Fruit fly (Drosophila melanogaster) whole organism, larva: ENCODE results near the gene ssp.

ENCODE experiments used
- noc ChIP-seq: fragments of 200-800 bp; sonication (Bioruptor generic); optimal IDR thresholded peaks from 3 replicates; lab custom pipeline; 2019; ENCODE audit warnings: missing biosample characterization, mild to moderate bottlenecking, missing genetic modification characterization, moderate library complexity

The ssp gene

DNA sequence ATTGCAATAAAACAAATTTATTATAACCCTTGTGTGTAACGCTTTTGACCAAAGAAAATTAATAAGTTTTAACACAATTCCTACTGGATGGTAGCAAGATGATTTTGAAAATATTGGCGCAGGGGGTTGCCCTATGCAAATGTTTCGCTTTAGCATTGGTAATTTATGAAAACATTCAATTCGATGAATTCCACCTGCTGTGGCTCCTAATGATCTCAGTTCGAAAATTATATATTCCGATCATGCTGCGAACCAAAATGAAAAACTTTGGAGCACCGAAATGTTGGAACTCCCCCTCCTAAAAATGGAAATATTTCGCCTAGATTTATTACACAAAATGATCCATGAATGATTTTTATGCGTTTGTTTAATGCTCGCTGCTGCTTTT lies 32.4 kb upstream of the ssp start:
- no peak for TF ChIP-seq noc (tag; lab: Kevin White, UChicago)

DNA sequence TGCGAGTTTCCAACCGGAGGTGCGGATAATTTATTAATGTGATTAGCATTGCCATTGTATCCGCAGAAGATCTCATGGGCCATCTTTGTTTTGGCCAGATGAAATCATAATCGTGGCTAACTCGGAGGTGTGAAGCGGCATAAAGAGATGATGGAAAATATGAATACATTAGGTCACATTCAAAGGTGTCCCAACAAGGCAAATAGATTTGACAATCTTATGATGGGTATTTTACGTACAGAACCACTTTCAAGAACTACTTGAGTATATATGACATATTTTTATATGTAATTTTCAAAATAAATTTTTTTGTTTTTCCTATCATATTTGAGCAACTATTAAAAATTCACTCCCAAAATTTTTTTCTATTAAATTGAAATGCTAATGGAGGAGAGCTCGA lies 29.7 kb upstream of the ssp start, which contains the start of gene CG17154:
TSS of gene CG17154 (plus strand) at position 301 of the 400 bp plus-strand sequence.
- no peak for TF ChIP-seq noc (tag; lab: Kevin White, UChicago)

DNA sequence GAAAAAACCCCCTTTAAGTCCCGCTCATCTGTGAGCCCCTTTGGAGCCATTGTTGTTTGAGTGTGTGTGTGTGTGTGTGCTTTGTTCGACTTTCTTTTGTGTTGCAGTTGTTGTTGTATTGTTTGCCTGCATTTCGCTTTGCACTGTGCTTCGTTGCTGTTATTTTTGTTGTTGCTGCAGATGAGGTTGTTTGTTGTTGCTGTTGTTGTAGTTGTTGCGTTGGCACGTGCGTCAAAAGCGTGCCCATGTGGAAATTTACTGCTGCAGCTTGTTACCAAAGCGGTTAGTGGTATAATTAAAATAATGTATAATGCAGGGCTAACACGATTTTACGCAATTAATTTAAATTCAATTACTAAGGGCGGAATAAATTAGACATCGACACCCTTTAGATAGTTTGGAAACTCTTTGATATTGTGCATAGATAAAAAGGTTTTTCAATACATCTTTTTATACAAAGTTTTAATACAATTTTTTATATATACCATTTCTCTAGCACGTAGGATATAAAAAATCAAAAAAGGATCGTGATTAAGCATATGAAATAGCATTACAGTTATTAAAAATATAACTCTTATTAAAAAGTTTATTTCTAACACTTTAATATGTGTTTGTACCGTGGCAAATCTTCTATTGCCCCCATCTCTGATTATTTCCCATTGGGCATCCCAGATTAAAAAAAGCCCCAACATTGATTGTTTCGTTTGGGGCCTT lies 27.7 kb upstream of the ssp start:
- no peak for TF ChIP-seq noc (tag; lab: Kevin White, UChicago)

DNA sequence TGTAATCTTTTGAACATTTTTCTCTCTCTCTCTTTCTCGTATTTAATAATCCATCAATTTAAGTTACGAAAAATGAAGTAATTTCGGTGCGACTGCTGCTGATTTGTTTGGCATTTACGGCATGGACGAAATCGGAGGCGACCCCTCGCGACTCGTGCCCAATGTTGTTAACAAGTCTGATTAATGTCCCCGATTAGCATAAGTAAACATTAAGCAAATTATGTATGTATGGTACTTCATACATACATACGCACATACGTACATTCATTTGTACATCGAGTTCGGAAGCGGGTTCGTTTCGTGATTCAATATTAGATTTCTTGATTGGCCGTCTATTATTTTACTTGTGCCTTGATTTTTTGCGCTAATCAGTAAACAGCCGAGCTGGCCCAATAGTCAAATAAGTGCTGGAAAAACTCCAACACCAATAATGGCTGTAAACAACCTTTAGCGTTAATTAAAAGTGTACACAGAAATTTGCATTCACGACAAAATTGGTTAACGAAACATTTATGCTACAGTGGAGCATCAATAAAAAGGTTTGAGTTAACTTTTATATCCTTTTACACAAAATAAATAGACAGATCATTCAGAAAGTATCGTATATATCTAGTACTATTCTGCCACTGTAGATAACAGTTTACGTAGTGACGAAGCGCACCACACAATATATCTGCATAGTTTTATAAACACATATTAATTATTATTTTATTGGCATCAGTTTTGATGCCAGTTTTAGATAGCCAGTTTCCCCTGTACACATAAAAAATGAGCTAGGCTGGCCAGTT lies 27.0 kb upstream of the ssp start:
- peak; percentile 59 for TF ChIP-seq noc (tag; lab: Kevin White, UChicago)

DNA sequence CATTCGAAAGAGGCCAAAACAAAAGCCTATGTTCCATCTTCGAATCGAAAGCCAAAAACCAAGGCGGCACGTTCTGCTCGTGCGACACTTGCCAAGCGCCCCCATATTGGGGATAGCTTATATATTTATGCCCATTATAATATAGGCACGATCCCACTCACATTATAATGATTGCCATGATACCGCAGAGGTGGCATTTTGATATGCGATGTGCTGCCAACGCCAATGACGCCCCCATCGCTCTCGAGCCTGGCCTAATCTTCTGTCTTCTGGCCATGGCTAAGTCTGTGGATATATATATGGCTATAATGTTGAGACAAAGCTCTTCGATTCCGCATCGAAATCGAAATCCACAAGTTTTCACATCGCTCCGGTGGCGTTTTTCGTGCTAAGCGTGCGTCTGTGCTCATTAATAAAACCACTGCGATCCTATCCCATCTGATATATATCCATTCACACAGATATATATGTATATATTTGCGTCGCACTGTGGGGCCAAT lies 25.1 kb upstream of the ssp start:
- no peak for TF ChIP-seq noc (tag; lab: Kevin White, UChicago)

DNA sequence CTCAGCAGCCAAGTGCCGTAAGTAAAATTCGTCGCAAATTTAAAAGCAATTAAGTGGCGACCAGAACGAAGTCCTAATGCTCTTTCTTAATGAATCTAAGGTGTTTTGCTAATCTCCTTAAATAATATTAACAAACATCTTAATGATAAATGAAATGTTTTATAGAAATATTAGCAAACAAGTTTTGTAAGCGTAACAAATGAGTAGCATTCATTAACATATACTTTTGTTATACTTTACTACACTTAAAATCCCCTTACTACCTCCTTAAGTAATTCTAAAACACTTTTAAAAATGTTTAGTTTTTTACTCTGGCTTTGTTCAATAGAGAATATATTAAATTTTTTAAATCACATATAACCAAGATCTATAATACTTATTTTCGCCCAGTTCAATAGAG lies 22.1 kb upstream of the ssp start:
- TF ChIP-seq noc (tag; lab: Kevin White, UChicago): no peak

DNA sequence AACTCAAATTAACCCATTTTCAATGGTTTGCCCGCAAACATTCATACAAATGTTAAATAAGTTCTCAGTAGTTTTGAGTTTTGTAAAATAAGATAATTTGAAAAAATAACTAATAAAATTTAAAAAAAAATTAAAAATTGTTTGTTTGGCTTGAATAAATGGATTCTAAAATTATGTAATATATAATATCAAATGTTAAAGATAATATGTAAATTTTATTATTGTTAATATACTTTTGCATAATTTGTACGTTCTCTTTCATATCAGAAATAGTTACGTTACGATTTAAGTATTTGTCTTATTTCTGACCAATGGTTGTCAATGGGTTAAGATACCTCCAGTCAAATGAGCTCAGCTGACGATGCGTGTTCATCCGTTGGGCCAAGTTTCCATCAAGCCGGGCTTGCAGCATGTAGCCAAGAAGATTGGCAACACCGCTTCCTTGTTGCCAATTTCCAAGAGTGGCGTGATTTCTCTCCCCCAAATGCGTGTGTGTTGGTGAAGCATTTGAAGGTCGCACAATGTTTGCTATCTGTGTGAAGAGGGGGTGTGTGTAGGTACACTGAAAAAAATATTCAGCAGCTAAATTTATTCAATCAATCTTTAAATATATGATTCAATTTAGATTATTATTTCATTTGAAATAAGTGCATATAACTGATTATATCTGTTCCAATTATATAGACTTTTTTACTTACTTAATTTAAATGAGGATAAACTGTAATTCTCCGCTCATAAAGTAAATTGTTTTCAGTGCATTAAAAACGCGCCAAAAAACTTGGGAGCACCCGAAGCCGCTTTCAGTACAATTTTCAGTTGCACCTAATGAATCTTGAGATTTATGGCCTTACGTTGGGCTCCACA lies 21.0 kb upstream of the ssp start:
- no peak for TF ChIP-seq noc (tag; lab: Kevin White, UChicago)

DNA sequence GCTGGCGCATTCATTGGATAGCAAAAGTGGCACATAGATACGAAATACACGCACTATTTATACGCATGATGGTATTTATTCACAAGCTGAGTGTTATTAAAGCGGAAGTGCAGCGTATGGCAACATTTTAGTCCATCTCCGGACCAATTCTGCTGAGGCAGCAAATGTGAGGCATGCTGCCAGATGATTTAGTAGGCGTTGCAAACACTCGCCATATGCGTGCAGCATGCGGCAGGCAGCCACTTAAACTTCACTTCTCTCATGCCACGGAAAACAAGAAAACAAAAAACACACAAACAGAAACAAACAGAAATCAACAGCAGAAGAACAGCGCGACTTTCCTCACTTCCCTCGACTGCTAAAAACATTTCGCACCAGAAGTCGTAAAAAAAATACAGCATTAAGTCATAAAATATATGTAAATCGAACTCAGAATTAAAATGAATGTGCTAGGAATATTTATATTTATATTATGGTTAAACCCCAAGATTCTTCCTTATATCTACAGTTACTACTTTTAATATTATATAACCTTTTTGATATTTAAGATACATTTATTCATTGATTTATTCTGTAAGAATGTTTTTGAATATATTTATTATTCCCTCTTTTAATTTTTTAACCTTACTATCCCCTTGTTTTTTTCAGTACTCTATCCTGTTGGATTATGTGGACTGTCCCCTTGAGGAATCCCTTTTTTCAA lies 18.6 kb upstream of the ssp start:
- no peak for TF ChIP-seq noc (tag; lab: Kevin White, UChicago)

DNA sequence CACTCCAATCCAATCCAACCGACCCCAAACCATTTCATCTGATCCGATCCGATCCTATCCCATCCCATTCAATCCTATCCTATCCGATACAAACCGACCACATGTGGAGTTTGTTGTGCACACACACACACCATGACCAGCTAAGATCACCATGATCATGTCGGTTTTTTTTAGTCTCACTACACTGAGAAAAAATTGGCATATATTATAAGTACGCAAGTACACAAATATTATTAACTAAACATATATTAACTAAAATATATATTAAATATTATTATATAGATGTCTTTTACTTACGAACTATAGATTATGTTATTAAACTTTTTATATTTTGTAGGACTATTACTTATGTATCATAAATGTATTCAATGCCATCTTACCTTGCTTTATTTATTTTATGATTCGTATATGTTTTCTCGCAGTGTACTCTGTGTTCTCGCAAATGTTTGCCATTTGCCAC lies 16.1 kb upstream of the ssp start:
- TF ChIP-seq noc (tag; lab: Kevin White, UChicago): peak; percentile 29

DNA sequence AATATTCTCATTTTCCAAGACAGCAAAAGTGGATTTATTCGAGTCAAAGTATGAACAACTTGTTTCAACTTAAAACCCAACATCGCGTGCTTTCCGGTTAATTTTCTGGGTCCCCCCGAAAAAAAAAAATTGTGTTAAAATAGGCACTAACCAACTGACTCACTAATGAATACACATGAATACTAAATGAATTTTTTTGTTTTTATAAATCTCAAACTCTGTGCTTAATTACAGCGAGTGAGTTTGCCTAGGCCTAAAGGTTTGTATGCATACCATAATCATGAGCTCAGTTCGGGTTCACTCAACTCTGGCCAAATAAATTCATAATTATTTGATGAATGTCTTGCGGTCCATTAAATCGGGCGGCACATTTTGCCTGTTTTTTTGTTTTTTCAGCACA lies 10.7 kb upstream of the ssp start:
- no peak for TF ChIP-seq noc (tag; lab: Kevin White, UChicago)

DNA sequence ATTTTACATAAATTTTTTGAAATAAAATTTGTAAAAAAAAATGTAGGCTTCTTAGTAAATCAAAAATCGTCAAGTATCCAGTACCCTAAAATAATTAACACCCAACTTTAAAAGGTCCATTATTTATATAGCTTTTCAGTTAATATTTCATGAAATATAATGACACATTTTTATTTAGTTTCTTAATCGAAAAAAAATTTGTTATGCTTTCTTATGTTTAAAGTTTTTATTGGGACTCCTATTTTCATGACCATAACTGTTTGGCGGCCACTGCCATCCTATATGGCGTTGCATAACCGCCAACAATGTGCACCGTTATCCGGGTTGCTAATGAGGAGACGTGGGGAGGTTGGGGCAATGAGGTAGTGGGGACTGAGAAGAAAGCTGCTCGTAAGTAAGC lies 9.5 kb upstream of the ssp start:
- TF ChIP-seq noc (tag; lab: Kevin White, UChicago): no peak

DNA sequence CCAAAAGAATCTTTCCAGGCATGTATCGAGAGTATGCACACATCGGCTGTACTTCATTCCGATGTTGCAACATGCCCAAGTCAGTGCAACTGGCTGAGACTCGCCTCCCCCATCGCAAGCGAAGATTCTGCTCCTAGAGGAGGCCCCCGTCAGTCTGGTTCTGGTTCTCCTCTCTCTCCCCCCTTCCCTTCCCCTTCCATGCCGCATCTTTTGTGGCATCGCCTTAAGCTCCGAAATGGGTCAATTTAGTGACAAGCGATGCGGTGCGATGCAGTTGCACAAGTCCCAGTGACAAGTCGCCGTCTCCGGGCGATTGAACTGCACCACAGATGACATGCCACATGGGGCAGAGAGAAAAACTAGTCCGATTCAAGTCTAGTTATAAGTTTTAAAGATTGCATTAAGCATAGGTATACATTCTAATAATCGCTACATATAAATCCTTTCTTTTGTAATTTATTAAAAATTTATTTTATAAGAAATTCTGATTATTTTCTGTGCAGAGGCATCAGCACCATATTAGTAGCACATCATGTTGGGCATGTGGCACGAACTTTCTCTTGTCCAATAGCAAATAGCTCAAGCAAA lies 8.9 kb upstream of the ssp start:
- TF ChIP-seq noc (tag; lab: Kevin White, UChicago): no peak

DNA sequence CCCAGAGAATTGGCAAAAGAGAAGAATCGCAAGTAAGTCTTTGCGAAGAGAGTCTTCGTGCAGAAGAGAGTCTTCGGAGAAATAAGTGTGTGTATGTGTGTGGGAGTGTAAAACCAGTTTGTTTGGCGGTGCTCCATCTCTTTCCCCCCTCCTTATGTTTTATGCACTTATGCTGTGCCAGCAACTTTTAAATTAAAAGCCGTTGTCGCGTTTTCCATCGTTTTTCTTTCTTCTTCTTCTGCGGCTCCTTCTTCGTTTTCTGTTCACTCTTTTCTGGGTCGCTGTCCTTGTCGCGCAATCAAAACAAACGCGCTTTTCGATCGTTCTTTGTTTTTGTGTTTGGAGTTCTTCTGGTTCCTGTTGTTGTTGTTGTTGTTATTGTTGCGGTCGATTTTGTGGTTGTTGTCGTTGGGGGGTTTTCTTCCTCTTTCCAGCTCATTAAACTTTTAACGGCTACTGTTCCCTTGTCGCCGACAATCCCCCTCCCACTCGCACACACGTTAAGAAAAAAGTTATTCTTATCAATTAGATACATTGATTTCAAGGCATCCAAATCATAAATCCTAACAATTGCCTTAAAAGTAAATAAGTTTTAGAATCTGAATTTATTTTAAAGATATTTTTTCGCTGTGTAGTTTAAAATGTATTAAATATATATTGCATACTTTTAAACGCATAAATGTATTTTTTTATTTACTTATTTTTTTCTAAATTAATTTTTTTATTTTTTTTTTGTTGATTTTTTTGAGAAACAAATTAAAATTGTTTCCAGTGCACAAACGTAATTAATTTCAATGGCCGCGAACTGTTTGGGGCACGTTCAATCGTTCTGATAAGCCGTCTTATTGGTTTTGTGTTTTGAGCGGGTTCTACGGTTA lies 6.7 kb upstream of the ssp start:
- no peak for TF ChIP-seq noc (tag; lab: Kevin White, UChicago)

DNA sequence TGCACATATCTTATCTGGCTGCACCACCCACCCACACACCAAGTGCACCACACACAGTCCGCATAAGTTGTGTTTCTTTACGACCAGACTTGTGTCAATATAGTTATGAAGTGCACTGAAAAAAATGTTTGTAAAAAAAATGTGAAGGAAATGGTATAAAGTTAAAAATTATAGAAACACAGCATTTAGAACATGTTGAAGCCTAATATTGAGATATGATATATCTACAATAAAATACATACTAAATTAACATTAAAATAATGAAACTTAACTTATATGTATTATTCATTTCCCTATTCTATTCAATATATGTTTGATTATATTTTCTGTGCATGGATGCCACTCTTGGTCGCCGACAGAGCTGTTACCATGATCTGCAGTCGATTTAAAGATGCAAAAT lies 5.1 kb upstream of the ssp start:
- no peak for TF ChIP-seq noc (tag; lab: Kevin White, UChicago)
